Fruit fly (Drosophila melanogaster): Measurements from ENCODE around the gene wac.

The wac gene

DNA sequence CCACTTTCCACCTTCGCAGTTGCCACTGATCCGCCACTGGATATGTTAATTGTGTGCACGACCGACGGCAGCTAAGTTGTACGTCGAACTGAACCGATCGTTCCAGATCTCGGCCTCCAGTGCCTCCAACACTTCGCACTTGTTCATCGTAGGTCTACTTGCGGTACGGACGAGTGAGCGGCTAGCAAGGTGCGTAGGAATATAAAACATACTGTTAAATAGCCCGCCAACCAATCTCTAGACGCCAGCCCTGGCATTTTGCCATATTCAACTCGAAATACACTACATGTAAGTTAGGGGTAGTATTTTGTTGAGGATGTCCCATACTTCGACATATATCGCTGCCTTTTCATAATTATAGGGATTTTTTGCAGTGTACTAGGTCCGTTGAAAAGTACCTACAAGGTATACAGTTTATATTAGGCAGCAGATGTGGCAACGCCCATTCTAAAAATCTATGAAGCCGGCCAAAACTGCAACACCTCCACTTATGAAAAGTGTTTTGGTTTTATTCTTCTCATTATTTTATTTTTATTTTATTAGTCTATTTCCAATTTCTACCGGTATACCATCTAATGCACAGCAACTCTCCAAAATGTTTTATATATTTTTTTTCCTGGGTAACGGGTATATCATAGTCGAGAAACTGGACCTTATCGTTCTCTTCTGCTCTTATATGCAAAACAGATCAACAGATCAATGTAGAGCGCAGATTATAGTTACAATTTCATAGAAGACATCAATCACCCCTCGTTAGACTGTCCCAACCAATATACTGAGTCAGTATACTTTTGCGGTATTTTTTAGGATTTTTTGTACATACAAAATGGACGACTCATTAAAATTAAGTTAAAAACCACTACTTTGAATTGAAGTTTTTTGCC is 34.7 kb upstream of the wac start, which contains the start of the genes pyx and CG33229 (continued):
- no peak for TF ChIP-seq CG15479 (GFP tag; optimal IDR thresholded peaks at IDR 0.05)
- peak; percentile 70 for TF ChIP-seq scrt (GFP tag; optimal IDR thresholded peaks at IDR 0.05)
- TF ChIP-seq cg (GFP tag; optimal IDR thresholded peaks at IDR 0.05) = no peak
- peak; percentile 80; the same call in 1 of the 2 replicates for TF ChIP-seq CG31441 (GFP tag; IDR thresholded peaks at IDR 0.05)
- TF ChIP-seq CG32772 (GFP tag; IDR thresholded peaks at IDR 0.05) = peak; percentile 74; the same call in 1 of the 2 replicates
- TF ChIP-seq CG18764 (GFP tag; optimal IDR thresholded peaks at IDR 0.05) = peak; percentile 77
- TF ChIP-seq kay (GFP tag; optimal IDR thresholded peaks at IDR 0.05) = peak; percentile 68
- peak; percentile 35 for TF ChIP-seq CG12299 (tag; optimal IDR thresholded peaks at IDR 0.05)
- TF ChIP-seq CG31365 (tag; optimal IDR thresholded peaks at IDR 0.05) = peak; percentile 17
- no peak for TF ChIP-seq zen2 (GFP tag; IDR thresholded peaks at IDR 0.05; ENCODE audit: partially characterized antibody)
- TF ChIP-seq CG12071 (GFP tag; optimal IDR thresholded peaks at IDR 0.05) = peak; percentile 70
- peak; percentile 96 for TF ChIP-seq sens (GFP tag)
- peak; percentile 86 for TF ChIP-seq bcd (GFP tag; optimal IDR thresholded peaks at IDR 0.05)
- TF ChIP-seq CG8765 (GFP tag; IDR thresholded peaks at IDR 0.05) = peak; percentile 52; the same call in 1 of the 2 replicates
- peak; percentile 59 for TF ChIP-seq Xrp1 (GFP tag; IDR thresholded peaks at IDR 0.05)
- TF ChIP-seq br (optimal IDR thresholded peaks at IDR 0.05) = no peak
- no peak for TF ChIP-seq abd-A (tag; optimal IDR thresholded peaks at IDR 0.05)
- peak; percentile 80 for TF ChIP-seq CG14014 (GFP tag; IDR thresholded peaks at IDR 0.05)
- peak; percentile 78 for TF ChIP-seq pum (GFP tag; optimal IDR thresholded peaks at IDR 0.05)
- peak; percentile 60 for TF ChIP-seq CG43689 (GFP tag; IDR thresholded peaks at IDR 0.05)
- peak; percentile 84 for TF ChIP-seq lab (GFP tag; optimal IDR thresholded peaks at IDR 0.05)
- TF ChIP-seq CG12236 (GFP tag; optimal IDR thresholded peaks at IDR 0.05) = no peak
- TF ChIP-seq nerfin-2 (GFP tag; IDR thresholded peaks at IDR 0.05; ENCODE audit: partially characterized antibody) = no peak
- TF ChIP-seq tup (GFP tag; optimal IDR thresholded peaks at IDR 0.05) = peak; percentile 65
- TF ChIP-seq Bteb2 (GFP tag; optimal IDR thresholded peaks at IDR 0.05) = peak; percentile 80
- peak; percentile 86 for TF ChIP-seq Dbx (GFP tag; IDR thresholded peaks at IDR 0.05)
- TF ChIP-seq CG8944 (GFP tag; optimal IDR thresholded peaks at IDR 0.05) = peak; percentile 81
- peak; percentile 91 for TF ChIP-seq Xbp1 (GFP tag; optimal IDR thresholded peaks at IDR 0.05)
- TF ChIP-seq Hr51 (GFP tag; optimal IDR thresholded peaks at IDR 0.05) = peak; percentile 71 to 84
- TF ChIP-seq Lpt (GFP tag; optimal IDR thresholded peaks at IDR 0.05) = no peak
- peak; percentile 73 for TF ChIP-seq CG5180 (GFP tag; optimal IDR thresholded peaks at IDR 0.05)
- no peak for TF ChIP-seq D (optimal IDR thresholded peaks at IDR 0.05)
- TF ChIP-seq D (GFP tag; optimal IDR thresholded peaks at IDR 0.05) = peak; percentile 76
- TF ChIP-seq dmrt11E (tag; optimal IDR thresholded peaks at IDR 0.05) = peak; percentile 68
- TF ChIP-seq CG6175 (GFP tag; IDR thresholded peaks at IDR 0.05) = peak; percentile 61; the same call in 1 of the 3 replicates
- peak; percentile 55 for TF ChIP-seq Dad (GFP tag; optimal IDR thresholded peaks at IDR 0.05)

DNA sequence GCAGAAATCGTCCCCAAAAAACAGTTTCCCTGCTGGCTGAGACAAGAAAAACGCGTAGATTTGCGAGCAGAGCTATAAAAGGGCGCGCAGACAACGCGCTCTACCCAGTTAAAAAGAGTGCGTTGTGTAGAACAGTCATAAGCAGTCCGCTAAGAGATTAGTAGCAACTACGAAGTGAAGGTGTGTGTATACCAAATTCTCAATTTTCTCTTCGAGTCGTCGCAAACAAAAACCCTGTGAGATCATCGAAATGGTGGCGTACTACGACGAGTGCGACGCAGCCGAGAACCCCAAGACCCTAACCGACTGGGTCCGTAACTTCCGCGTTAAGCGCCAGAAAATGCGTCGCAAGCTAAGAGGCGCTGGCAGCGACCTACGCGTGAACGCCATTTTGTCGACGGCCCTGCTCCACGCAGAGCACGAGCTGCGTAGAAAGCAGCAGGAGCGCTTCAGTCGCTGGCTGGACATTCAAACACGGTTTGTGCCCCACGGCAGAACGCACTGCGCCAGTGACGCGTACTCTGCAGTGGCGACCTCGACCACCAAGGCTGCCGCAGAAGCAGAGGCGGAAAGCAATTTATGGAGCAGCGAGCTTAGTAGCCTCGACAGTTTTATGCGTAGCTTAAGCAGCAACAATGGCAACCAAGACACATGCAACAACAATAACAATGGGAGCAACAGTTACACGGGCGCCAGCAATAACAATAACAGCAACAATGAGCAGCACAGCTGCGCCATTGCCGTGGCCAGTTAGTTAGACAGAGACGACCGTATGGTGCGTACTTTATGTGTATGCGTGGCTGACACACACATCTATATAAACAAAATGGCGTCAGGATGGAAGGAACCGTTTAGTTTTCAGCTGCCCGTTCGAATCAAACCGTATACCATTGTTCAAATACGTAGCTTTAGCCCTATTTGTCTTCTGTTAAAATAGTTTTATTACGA is 33.7 kb upstream of the wac start:
- TF ChIP-seq CHES-1-like (GFP tag; optimal IDR thresholded peaks at IDR 0.05) (no peak), Dek (tag; optimal IDR thresholded peaks at IDR 0.05) (no peak), CG1832 (GFP tag; optimal IDR thresholded peaks at IDR 0.05) (peak; percentile 52), CG8478 (optimal IDR thresholded peaks at IDR 0.05) (peak; percentile 86), NfI (GFP tag; optimal IDR thresholded peaks at IDR 0.05) (no peak), CG2202 (tag; optimal IDR thresholded peaks at IDR 0.05) (no peak), CG16779 (GFP tag; IDR thresholded peaks at IDR 0.05) (peak; percentile 46; the same call in 1 of the 2 replicates), Sox100B (GFP tag; optimal IDR thresholded peaks at IDR 0.05) (peak; percentile 20), MBD-R2 (GFP tag; IDR thresholded peaks at IDR 0.05) (no peak), CG17385 (GFP tag; optimal IDR thresholded peaks at IDR 0.05) (no peak), esg (GFP tag; conservative IDR thresholded peaks at IDR 0.05) (no peak), Ada2b (GFP tag; IDR thresholded peaks at IDR 0.05) (no peak), sug (tag; optimal IDR thresholded peaks at IDR 0.05) (peak; percentile 44)

Data from whole organism, embryonic.